Fruit fly (Drosophila melanogaster) whole organism, embryonic: ENCODE data around the gene lmd.

Experiments
- Atf6 ChIP-seq: fragments of 200-800 bp; sonication (Bioruptor generic); IDR thresholded peaks from 2 replicates; pipeline ENCODE4 v1.3.6; 2022; ENCODE audit warnings: missing biosample characterization, missing genetic modification characterization
- CG10654 ChIP-seq: fragments of 200-800 bp; sonication (Bioruptor generic); optimal IDR thresholded peaks from 2 replicates; lab custom pipeline; 2016; ENCODE audit warnings: missing biosample characterization, missing genetic modification characterization
- CG11085 ChIP-seq: fragments of 200-800 bp; sonication (Bioruptor generic); IDR thresholded peaks from 2 replicates; pipeline ENCODE4 v1.3.6; 2022; ENCODE audit warnings: missing biosample characterization, missing genetic modification characterization
- CG11456 ChIP-seq: fragments of 200-800 bp; sonication (Bioruptor generic); IDR thresholded peaks from 3 replicates; pipeline ENCODE4 v1.3.6; 2022; ENCODE audit warnings: missing biosample characterization, missing genetic modification characterization
- CG14014 ChIP-seq: fragments of 200-800 bp; sonication (Bioruptor generic); IDR thresholded peaks from 2 replicates; pipeline ENCODE4 v1.3.6; 2022; ENCODE audit warnings: missing biosample characterization, missing genetic modification characterization
- CG34422 ChIP-seq: fragments of 200-800 bp; sonication (Bioruptor generic); IDR thresholded peaks from 3 replicates; pipeline ENCODE4 v1.3.6; 2022; ENCODE audit warnings: missing biosample characterization, missing genetic modification characterization
- CG3847 ChIP-seq: fragments of 200-800 bp; sonication (Bioruptor generic); IDR thresholded peaks from 2 replicates; pipeline ENCODE4 v1.3.6; 2022; ENCODE audit warnings: missing biosample characterization, missing genetic modification characterization
- CG4730 ChIP-seq: fragments of 200-800 bp; sonication (Bioruptor generic); IDR thresholded peaks from 2 replicates; pipeline ENCODE4 v1.3.6; 2022; ENCODE audit warnings: missing biosample characterization, missing genetic modification characterization
- CG5180 ChIP-seq: fragments of 200-800 bp; sonication (Bioruptor generic); optimal IDR thresholded peaks from 3 replicates; lab custom pipeline; 2017; ENCODE audit warnings: missing biosample characterization, missing genetic modification characterization, mild to moderate bottlenecking, moderate library complexity, missing genetic modification reagents
- CG6689 ChIP-seq: fragments of 200-800 bp; sonication (Bioruptor generic); IDR thresholded peaks from 2 replicates; pipeline ENCODE4 v1.3.6; 2022; ENCODE audit warnings: missing biosample characterization, missing genetic modification characterization
- CG7928 ChIP-seq: fragments of 200-800 bp; sonication (Bioruptor generic); optimal IDR thresholded peaks from 2 replicates; lab custom pipeline; 2017; ENCODE audit warnings: missing biosample characterization, mild to moderate bottlenecking, missing genetic modification characterization
- CG8281 ChIP-seq: fragments of 200-800 bp; sonication (Bioruptor generic); optimal IDR thresholded peaks from 2 replicates; lab custom pipeline; 2018; ENCODE audit warnings: missing biosample characterization, mild to moderate bottlenecking, missing genetic modification characterization, moderate library complexity
- CG9215 ChIP-seq: fragments of 200-800 bp; sonication (Bioruptor generic); IDR thresholded peaks from 2 replicates; pipeline ENCODE4 v1.3.6; 2022; ENCODE audit warnings: missing biosample characterization, missing genetic modification characterization
- CG9932 ChIP-seq: fragments of 200-800 bp; sonication (Bioruptor generic); IDR thresholded peaks from 2 replicates; pipeline ENCODE4 v1.3.6; 2022; ENCODE audit warnings: missing biosample characterization, missing genetic modification characterization
- Dbx ChIP-seq: fragments of 200-800 bp; sonication (Bioruptor generic); IDR thresholded peaks from 3 replicates; pipeline ENCODE4 v1.3.6; 2022; ENCODE audit warnings: missing biosample characterization, missing genetic modification characterization
- Dll ChIP-seq: fragments of 200-800 bp; sonication (Bioruptor generic); IDR thresholded peaks from 4 replicates; pipeline ENCODE4 v1.3.6; 2022; ENCODE audit warnings: missing biosample characterization, missing genetic modification characterization; ENCODE audit not compliant: partially characterized antibody
- Drgx ChIP-seq: fragments of 200-800 bp; sonication (Bioruptor generic); IDR thresholded peaks from 2 replicates; pipeline ENCODE4 v1.3.6; 2022; ENCODE audit warnings: missing biosample characterization, missing genetic modification characterization
- Ets65A ChIP-seq: fragments of 200-800 bp; sonication (Bioruptor generic); peaks from one replicate; lab custom pipeline; 2016; ENCODE audit warnings: missing biosample characterization, missing genetic modification characterization
- H15 ChIP-seq: fragments of 200-800 bp; sonication (Bioruptor generic); IDR thresholded peaks from 3 replicates; pipeline ENCODE4 v1.3.6; 2022; ENCODE audit warnings: missing biosample characterization, missing genetic modification characterization
- MESR4 ChIP-seq: fragments of 200-800 bp; sonication (Bioruptor generic); optimal IDR thresholded peaks from 2 replicates; lab custom pipeline; 2018; ENCODE audit warnings: missing biosample characterization, mild to moderate bottlenecking, missing genetic modification characterization, moderate library complexity
- Med ChIP-seq: fragments of 200-800 bp; sonication (Bioruptor generic); peaks from one replicate; lab custom pipeline; 2016; ENCODE audit warnings: missing biosample characterization, missing genetic modification characterization, mild to moderate bottlenecking, inconsistent platforms, moderate library complexity
- Oaz ChIP-seq: fragments of 200-800 bp; sonication (Bioruptor generic); IDR thresholded peaks from 2 replicates; pipeline ENCODE4 v1.3.6; 2022; ENCODE audit warnings: missing biosample characterization, missing genetic modification characterization
- Pdp1 ChIP-seq, 2 experiments: fragments of 200-800 bp; sonication (Bioruptor generic); optimal IDR thresholded peaks; 3 replicates each; lab custom pipeline; 2016; ENCODE audit warnings: missing biosample characterization in 2 of 2, missing genetic modification characterization in 2 of 2, mild to moderate bottlenecking in 1 of 2, moderate library complexity in 1 of 2
- Ptx1 ChIP-seq: fragments of 200-800 bp; sonication (Bioruptor generic); IDR thresholded peaks from 2 replicates; pipeline ENCODE4 v1.3.6; 2022; ENCODE audit warnings: missing biosample characterization, missing genetic modification characterization
- Rfx ChIP-seq: fragments of 200-800 bp; sonication (Bioruptor generic); IDR thresholded peaks from 2 replicates; pipeline ENCODE4 v1.3.6; 2022; ENCODE audit warnings: missing biosample characterization, missing genetic modification characterization
- Taf1 ChIP-seq: fragments of 200-800 bp; sonication (Bioruptor generic); IDR thresholded peaks from 2 replicates; pipeline ENCODE4 v1.3.6; 2022; ENCODE audit warnings: missing biosample characterization, missing genetic modification characterization
- Vsx1 ChIP-seq: fragments of 200-800 bp; sonication (Bioruptor generic); optimal IDR thresholded peaks from 2 replicates; lab custom pipeline; 2017; ENCODE audit warnings: missing biosample characterization, mild to moderate bottlenecking, missing genetic modification characterization, missing genetic modification reagents
- caup ChIP-seq: fragments of 200-800 bp; sonication (Bioruptor generic); optimal IDR thresholded peaks from 3 replicates; lab custom pipeline; 2017; ENCODE audit warnings: missing biosample characterization, mild to moderate bottlenecking, missing genetic modification characterization, moderate library complexity; ENCODE audit not compliant: severe bottlenecking
- gsb ChIP-seq: fragments of 200-800 bp; sonication (Bioruptor generic); IDR thresholded peaks from 2 replicates; pipeline ENCODE4 v1.3.6; 2022; ENCODE audit warnings: missing biosample characterization, missing genetic modification characterization
- ham ChIP-seq: fragments of 200-800 bp; sonication (Bioruptor generic); IDR thresholded peaks from 2 replicates; pipeline ENCODE4 v1.3.6; 2022; ENCODE audit warnings: missing biosample characterization, missing genetic modification characterization
- lmd ChIP-seq: fragments of 200-800 bp; sonication (Bioruptor generic); IDR thresholded peaks from 2 replicates; pipeline ENCODE4 v1.3.6; 2022; ENCODE audit warnings: missing biosample characterization, missing genetic modification characterization
- pan ChIP-seq, 4 experiments: fragments of >200 bp in 3 of 4; fragments of 200-800 bp in 1 of 4; sonication (Bioruptor generic) in 1 of 4; optimal IDR thresholded peaks in 3 of 4; IDR thresholded peaks in 1 of 4; 2 replicates each; pipeline versions ENCODE4 v1.3.6 to Lab custom; 2017 to 2022; ENCODE audit warnings: missing biosample characterization in 2 of 4, missing genetic modification characterization in 2 of 4, mixed read lengths in 1 of 4
- prd ChIP-seq, 3 experiments: fragments of >200 bp in 2 of 3; fragments of 200-800 bp in 1 of 3; sonication (Bioruptor generic) in 1 of 3; optimal IDR thresholded peaks in 2 of 3; IDR thresholded peaks in 1 of 3; 2 replicates in 2 of 3; 3 replicates in 1 of 3; pipeline versions ENCODE4 v1.3.6 to Lab custom; 2017 to 2022; ENCODE audit warnings: missing biosample characterization in 1 of 3, missing genetic modification characterization in 1 of 3
- ranshi ChIP-seq: fragments of 200-800 bp; sonication (Bioruptor generic); IDR thresholded peaks from 2 replicates; pipeline ENCODE4 v1.3.6; 2022; ENCODE audit warnings: missing biosample characterization, missing genetic modification characterization
- row ChIP-seq: fragments of 200-800 bp; sonication (Bioruptor generic); IDR thresholded peaks from 3 replicates; pipeline ENCODE4 v1.3.6; 2022; ENCODE audit warnings: missing biosample characterization, missing genetic modification characterization
- salm ChIP-seq: fragments of 200-800 bp; sonication (Bioruptor generic); optimal IDR thresholded peaks from 2 replicates; lab custom pipeline; 2018; ENCODE audit warnings: missing biosample characterization, mild to moderate bottlenecking, missing genetic modification characterization
- slbo ChIP-seq: fragments of 200-800 bp; sonication (Bioruptor generic); IDR thresholded peaks from 2 replicates; pipeline ENCODE4 v1.3.6; 2022; ENCODE audit warnings: missing biosample characterization, missing genetic modification characterization
- stwl ChIP-seq: fragments of 200-800 bp; sonication (Bioruptor generic); optimal IDR thresholded peaks from 3 replicates; lab custom pipeline; 2018; ENCODE audit warnings: missing biosample characterization, mild to moderate bottlenecking, missing genetic modification characterization, moderate library complexity
- usp ChIP-seq: fragments of >200 bp; optimal IDR thresholded peaks from 2 replicates; lab custom pipeline; 2017; ENCODE audit warnings: missing biosample characterization, missing genetic modification characterization

Gene lmd

DNA sequence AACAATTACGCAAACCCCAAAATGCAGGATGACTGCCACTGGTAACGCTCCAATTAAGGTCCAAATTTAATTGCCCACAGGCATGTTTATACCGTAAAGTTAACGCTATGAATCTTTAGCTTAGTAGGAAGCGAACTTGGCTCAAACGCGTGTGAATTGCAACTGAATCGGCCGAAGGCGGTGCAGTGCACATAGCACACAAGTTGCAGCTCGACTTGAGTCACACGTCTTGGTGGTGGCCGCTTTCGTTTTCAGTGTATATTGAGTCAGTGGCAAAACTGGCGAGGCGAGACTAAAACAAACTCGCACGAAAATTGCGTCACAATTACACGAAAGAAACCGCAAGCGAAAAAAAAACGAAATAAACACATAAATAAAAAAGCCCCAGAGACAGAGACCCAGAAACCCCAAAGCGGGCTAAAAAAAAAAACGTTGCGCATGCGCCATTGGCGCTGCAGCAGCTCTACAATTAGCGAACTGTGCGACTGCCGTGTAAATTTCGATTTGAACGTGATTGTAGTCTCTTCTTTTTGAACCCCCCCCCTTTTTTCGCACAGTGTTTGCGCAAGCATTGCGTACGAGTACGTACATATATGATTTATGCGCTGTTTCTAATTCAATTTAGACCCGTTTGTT is 16.9 kb downstream of the lmd start:
- TF ChIP-seq CG10654 (GFP tag; lab: Kevin White, UChicago), result no peak
- peak; percentile 25; the same call in 1 of the 2 replicates for TF ChIP-seq gsb
- no peak for TF ChIP-seq Taf1 (GFP tag; lab: Robert Waterston, UW)
- TF ChIP-seq CG11085, result peak; percentile 53
- TF ChIP-seq salm (tag; lab: Kevin White, UChicago), result no peak
- no peak for TF ChIP-seq prd (optimal IDR thresholded peaks at IDR 0.05; lab: Kevin White, UChicago)
- TF ChIP-seq prd (GFP tag; IDR thresholded peaks at IDR 0.05; lab: Robert Waterston, UW), result 0 out of 3 replicates have a peak, but pooled peaks have one; percentile 25
- no peak for TF ChIP-seq Dll
- peak; percentile 68 for TF ChIP-seq Drgx (GFP tag; lab: Robert Waterston, UW)
- TF ChIP-seq CG6689 (GFP tag; lab: Robert Waterston, UW), result 0 out of 2 replicates have a peak, but pooled peaks have one; percentile 20
- peak; percentile 61 for TF ChIP-seq slbo (GFP tag; lab: Robert Waterston, UW)
- peak; percentile 33; the same call in 1 of the 2 replicates for TF ChIP-seq CG4730 (GFP tag; lab: Robert Waterston, UW)
- 0 out of 3 replicates have a peak, but pooled peaks have one; percentile 41 for TF ChIP-seq CG11456 (GFP tag; lab: Robert Waterston, UW)
- TF ChIP-seq lmd, result peak; percentile 39; the same call in 1 of the 2 replicates
- TF ChIP-seq H15 (GFP tag; lab: Robert Waterston, UW), result 0 out of 3 replicates have a peak, but pooled peaks have one; percentile 7
- TF ChIP-seq Vsx1 (GFP tag; lab: Kevin White, UChicago), result no peak
- peak in 1 of 2 experiments; percentile 22 for TF ChIP-seq Pdp1 (GFP tag; optimal IDR thresholded peaks at IDR 0.05; lab: Kevin White, UChicago)
- TF ChIP-seq row (GFP tag; lab: Robert Waterston, UW), result peak; percentile 40; the same call in 2 of the 3 replicates
- TF ChIP-seq CG5180 (GFP tag; lab: Kevin White, UChicago), result peak; percentile 90
- TF ChIP-seq CG14014, result peak; percentile 41; the same call in 1 of the 2 replicates
- no peak for TF ChIP-seq MESR4 (GFP tag; lab: Kevin White, UChicago)
- peak; percentile 47; the same call in 1 of the 2 replicates for TF ChIP-seq Atf6 (GFP tag; lab: Robert Waterston, UW)
- no peak for TF ChIP-seq CG8281
- TF ChIP-seq CG9932 (GFP tag; lab: Robert Waterston, UW), result peak; percentile 47
- peak; percentile 41 for TF ChIP-seq Med
- TF ChIP-seq ranshi, result 0 out of 2 replicates have a peak, but pooled peaks have one; percentile 12
- no peak for TF ChIP-seq caup (GFP tag; lab: Kevin White, UChicago)
- TF ChIP-seq CG34422 (GFP tag; lab: Robert Waterston, UW), result no peak
- TF ChIP-seq pan (optimal IDR thresholded peaks at IDR 0.05; lab: Kevin White, UChicago), result no peak
- peak in 1 of 2 experiments; percentile 5 for TF ChIP-seq pan (GFP tag; optimal IDR thresholded peaks at IDR 0.05 in 1 of 2, IDR thresholded peaks at IDR 0.05 in 1 of 2)
- no peak for TF ChIP-seq stwl (tag; lab: Kevin White, UChicago)
- peak; percentile 31; the same call in 1 of the 2 replicates for TF ChIP-seq CG9215 (GFP tag; lab: Robert Waterston, UW)
- TF ChIP-seq Rfx (GFP tag; lab: Robert Waterston, UW), result peak; percentile 48; the same call in 1 of the 2 replicates
- TF ChIP-seq ham (GFP tag; lab: Robert Waterston, UW), result peak; percentile 38; the same call in 1 of the 2 replicates
- TF ChIP-seq Oaz (GFP tag; lab: Robert Waterston, UW), result 0 out of 2 replicates have a peak, but pooled peaks have one; percentile 27
- TF ChIP-seq usp (GFP tag; lab: Kevin White, UChicago), result no peak
- peak; percentile 52; the same call in 1 of the 3 replicates for TF ChIP-seq Dbx (GFP tag; lab: Robert Waterston, UW)
- TF ChIP-seq CG7928 (GFP tag; lab: Kevin White, UChicago), result no peak
- peak; percentile 61 for TF ChIP-seq Ets65A (GFP tag; lab: Kevin White, UChicago)
- 0 out of 2 replicates have a peak, but pooled peaks have one; percentile 12 for TF ChIP-seq CG3847
- 0 out of 2 replicates have a peak, but pooled peaks have one; percentile 6 for TF ChIP-seq Ptx1 (GFP tag; lab: Robert Waterston, UW)
